Worm (Caenorhabditis elegans) whole organism, L1 larva: ENCODE measurements around the gene C31C9.7.

Experiments used
- C34B4.2 ChIP-seq: sonication (generic microtip); optimal IDR thresholded peaks from 2 replicates; lab custom pipeline; 2017; ENCODE audit warnings: mild to moderate bottlenecking, missing genetic modification characterization, missing compliant biosample characterization
- Y116A8C.19 ChIP-seq: sonication (generic microtip); optimal IDR thresholded peaks from 2 replicates; lab custom pipeline; 2016; ENCODE audit warnings: missing compliant biosample characterization, missing genetic modification characterization, borderline replicate concordance
- aly-2 ChIP-seq: fragments of 150-350 bp; optimal IDR thresholded peaks from 2 replicates; lab custom pipeline; 2014; ENCODE audit warnings: missing biosample characterization, missing genetic modification characterization
- blmp-1 ChIP-seq: fragments of 150-350 bp; optimal IDR thresholded peaks from 2 replicates; lab custom pipeline; 2014; ENCODE audit warnings: missing biosample characterization, missing genetic modification characterization
- ceh-82 ChIP-seq, 3 experiments: fragments of 150-350 bp in 1 of 3; sonication (generic microtip) in 2 of 3; optimal IDR thresholded peaks; 2 replicates each; lab custom pipeline; 2014 to 2017; ENCODE audit warnings: missing biosample characterization in 3 of 3, missing genetic modification characterization in 3 of 3
- ceh-88 ChIP-seq: fragments of 200-800 bp; sonication (Bioruptor generic); IDR thresholded peaks from 2 replicates; pipeline ENCODE4 v1.3.6; 2022; ENCODE audit warnings: missing genetic modification characterization, missing compliant biosample characterization
- ces-1 ChIP-seq: fragments of 150-350 bp; optimal IDR thresholded peaks from 2 replicates; lab custom pipeline; 2014; ENCODE audit warnings: missing biosample characterization, missing genetic modification reagents, missing genetic modification characterization
- dsc-1 ChIP-seq: sonication (generic microtip); optimal IDR thresholded peaks from 2 replicates; lab custom pipeline; 2016; ENCODE audit warnings: mild to moderate bottlenecking, missing genetic modification characterization, missing compliant biosample characterization
- egl-27 ChIP-seq, 2 experiments: fragments of 150-350 bp in 1 of 2; sonication (generic microtip); optimal IDR thresholded peaks; 3 replicates each; lab custom pipeline; 2017 to 2018; ENCODE audit warnings: missing biosample characterization in 2 of 2, missing genetic modification characterization in 2 of 2, missing genetic modification reagents in 2 of 2
- elt-3 ChIP-seq, 6 experiments: fragments of 150-350 bp in 1 of 6; sonication (generic microtip); optimal IDR thresholded peaks; 2 replicates each; lab custom pipeline; 2017 to 2018; ENCODE audit warnings: missing biosample characterization in 6 of 6, missing genetic modification characterization in 6 of 6, inconsistent platforms in 1 of 6
- ets-5 ChIP-seq: fragments of 200-800 bp; sonication (Bioruptor generic); IDR thresholded peaks from 2 replicates; pipeline ENCODE4 v1.3.6; 2022; ENCODE audit warnings: missing genetic modification characterization, missing compliant biosample characterization
- hpl-2 ChIP-seq: fragments of 150-350 bp; optimal IDR thresholded peaks from 2 replicates; lab custom pipeline; 2014; ENCODE audit warnings: missing biosample characterization, missing genetic modification reagents, missing genetic modification characterization
- lin-14 ChIP-seq: fragments of 200-800 bp; sonication (Bioruptor generic); optimal IDR thresholded peaks from 2 replicates; lab custom pipeline; 2018; ENCODE audit warnings: mild to moderate bottlenecking, missing genetic modification characterization, moderate library complexity, missing compliant biosample characterization
- lin-15B ChIP-seq: fragments of 150-350 bp; sonication (generic microtip); optimal IDR thresholded peaks from 3 replicates; lab custom pipeline; 2014; ENCODE audit warnings: missing biosample characterization, missing genetic modification characterization
- lin-35 ChIP-seq, 2 experiments: fragments of 150-350 bp; optimal IDR thresholded peaks; 2 replicates each; lab custom pipeline; 2014; ENCODE audit warnings: missing biosample characterization in 2 of 2, missing genetic modification characterization in 2 of 2, missing genetic modification reagents in 2 of 2
- lir-3 ChIP-seq: sonication (generic microtip); optimal IDR thresholded peaks from 2 replicates; lab custom pipeline; 2016; ENCODE audit warnings: mild to moderate bottlenecking, missing genetic modification characterization, moderate library complexity, missing compliant biosample characterization; ENCODE audit not compliant: poor library complexity
- mab-9 ChIP-seq: fragments of 200-800 bp; sonication (Bioruptor generic); IDR thresholded peaks from 2 replicates; pipeline ENCODE4 v1.3.6; 2022; ENCODE audit warnings: missing genetic modification reagents, missing genetic modification characterization, missing compliant biosample characterization
- mdl-1 ChIP-seq, 2 experiments: fragments of 150-350 bp; optimal IDR thresholded peaks; 2 replicates each; lab custom pipeline; 2014 to 2017; ENCODE audit warnings: missing biosample characterization in 2 of 2, missing genetic modification characterization in 2 of 2, inconsistent platforms in 1 of 2
- mep-1 ChIP-seq: fragments of 150-350 bp; optimal IDR thresholded peaks from 2 replicates; lab custom pipeline; 2014; ENCODE audit warnings: missing biosample characterization, missing genetic modification characterization
- nhr-11 ChIP-seq: fragments of 150-350 bp; optimal IDR thresholded peaks from 2 replicates; lab custom pipeline; 2014; ENCODE audit warnings: missing biosample characterization, missing genetic modification characterization
- nhr-12 ChIP-seq: sonication (generic microtip); optimal IDR thresholded peaks from 2 replicates; lab custom pipeline; 2017; ENCODE audit warnings: missing biosample characterization, missing genetic modification characterization
- nhr-19 ChIP-seq: fragments of 200-800 bp; sonication (Bioruptor generic); conservative IDR thresholded peaks from 2 replicates; pipeline ENCODE4 v1.3.6; 2022; ENCODE audit warnings: missing genetic modification characterization, missing compliant biosample characterization
- nhr-20 ChIP-seq: sonication (generic microtip); optimal IDR thresholded peaks from 2 replicates; lab custom pipeline; 2016; ENCODE audit warnings: mild to moderate bottlenecking, missing genetic modification characterization, missing compliant biosample characterization
- nhr-71 ChIP-seq: sonication (generic microtip); optimal IDR thresholded peaks from 2 replicates; lab custom pipeline; 2016; ENCODE audit warnings: mild to moderate bottlenecking, missing genetic modification characterization, moderate library complexity, missing compliant biosample characterization
- nhr-84 ChIP-seq: sonication (generic microtip); optimal IDR thresholded peaks from 2 replicates; lab custom pipeline; 2017; ENCODE audit warnings: missing biosample characterization, missing genetic modification characterization
- nhr-85 ChIP-seq: sonication (generic microtip); peaks from one replicate; lab custom pipeline; 2016; ENCODE audit warnings: missing genetic modification characterization, inconsistent platforms, missing compliant biosample characterization
- nhr-90 ChIP-seq: sonication (generic microtip); optimal IDR thresholded peaks from 2 replicates; lab custom pipeline; 2016; ENCODE audit warnings: mild to moderate bottlenecking, missing genetic modification characterization, missing compliant biosample characterization; ENCODE audit not compliant: poor library complexity
- pag-3 ChIP-seq: sonication (generic microtip); optimal IDR thresholded peaks from 2 replicates; lab custom pipeline; 2017; ENCODE audit warnings: missing genetic modification characterization, mild to moderate bottlenecking, missing compliant biosample characterization, antibody characterized with exemption, borderline replicate concordance; ENCODE audit not compliant: insufficient read depth
- rnt-1 ChIP-seq: sonication (generic microtip); optimal IDR thresholded peaks from 2 replicates; lab custom pipeline; 2016; ENCODE audit warnings: mild to moderate bottlenecking, missing genetic modification characterization, moderate library complexity, missing compliant biosample characterization
- snu-23 ChIP-seq: sonication (generic microtip); optimal IDR thresholded peaks from 2 replicates; lab custom pipeline; 2016; ENCODE audit warnings: missing genetic modification characterization, missing compliant biosample characterization
- tbx-2 ChIP-seq: sonication (generic microtip); optimal IDR thresholded peaks from 2 replicates; lab custom pipeline; 2016; ENCODE audit warnings: missing genetic modification characterization, missing compliant biosample characterization
- unc-130 ChIP-seq: fragments of 150-350 bp; optimal IDR thresholded peaks from 2 replicates; lab custom pipeline; 2017; ENCODE audit warnings: missing biosample characterization, missing genetic modification characterization, inconsistent platforms
- unc-86 ChIP-seq: sonication (generic microtip); optimal IDR thresholded peaks from 2 replicates; lab custom pipeline; 2016; ENCODE audit warnings: missing genetic modification characterization, missing compliant biosample characterization
- unc-98 ChIP-seq: fragments of 200-800 bp; sonication (Bioruptor generic); IDR thresholded peaks from 2 replicates; pipeline ENCODE4 v1.3.6; 2022; ENCODE audit warnings: missing genetic modification characterization, missing compliant biosample characterization
- zag-1 ChIP-seq: fragments of 150-350 bp; optimal IDR thresholded peaks from 2 replicates; lab custom pipeline; 2014; ENCODE audit warnings: missing biosample characterization, missing genetic modification characterization
- ztf-4 ChIP-seq: fragments of 150-350 bp; optimal IDR thresholded peaks from 2 replicates; lab custom pipeline; 2014; ENCODE audit warnings: missing biosample characterization, missing genetic modification characterization

Gene C31C9.7

DNA sequence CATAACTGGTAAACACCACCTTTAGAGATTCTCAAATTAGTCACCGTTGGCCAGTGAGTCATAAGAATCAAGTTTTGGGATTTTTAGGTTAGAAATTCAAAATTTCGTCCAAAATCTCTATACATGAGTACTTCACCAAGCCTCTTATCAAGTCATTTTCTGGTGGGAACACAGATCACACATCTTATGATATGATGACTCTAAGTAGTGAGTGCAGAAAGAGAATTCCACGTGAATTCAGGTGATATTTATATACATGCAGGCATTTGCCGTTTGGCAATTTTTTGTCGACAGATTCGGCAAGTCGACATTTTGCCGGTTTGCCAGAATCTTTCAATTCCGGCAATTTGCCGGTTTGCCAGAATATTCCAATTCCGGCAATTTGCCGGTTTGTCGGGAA, 3.2 kb downstream of the C31C9.7 start (continued):
- peak; percentile 29 for TF ChIP-seq pag-3 (tag; lab: Kevin White, UChicago)
- peak in 1 of 2 experiments; percentile 15 for TF ChIP-seq lin-35 (GFP tag; optimal IDR thresholded peaks at IDR 0.05; lab: Kevin White, UChicago)
- TF ChIP-seq mep-1, result no peak
- no peak for TF ChIP-seq ztf-4 (tag; lab: Kevin White, UChicago)
- TF ChIP-seq lin-15B (tag; lab: Kevin White, UChicago), result no peak
- TF ChIP-seq dsc-1, result no peak
- TF ChIP-seq Y116A8C.19 (tag; lab: Kevin White, UChicago), result no peak
- no peak for TF ChIP-seq ets-5 (GFP tag; lab: Robert Waterston, UW)
- TF ChIP-seq nhr-11, result no peak
- no peak for TF ChIP-seq egl-27 (tag; optimal IDR thresholded peaks at IDR 0.05; lab: Kevin White, UChicago)
- TF ChIP-seq hpl-2 (GFP tag; lab: Kevin White, UChicago), result no peak
- TF ChIP-seq nhr-12 (tag; lab: Kevin White, UChicago), result no peak

DNA sequence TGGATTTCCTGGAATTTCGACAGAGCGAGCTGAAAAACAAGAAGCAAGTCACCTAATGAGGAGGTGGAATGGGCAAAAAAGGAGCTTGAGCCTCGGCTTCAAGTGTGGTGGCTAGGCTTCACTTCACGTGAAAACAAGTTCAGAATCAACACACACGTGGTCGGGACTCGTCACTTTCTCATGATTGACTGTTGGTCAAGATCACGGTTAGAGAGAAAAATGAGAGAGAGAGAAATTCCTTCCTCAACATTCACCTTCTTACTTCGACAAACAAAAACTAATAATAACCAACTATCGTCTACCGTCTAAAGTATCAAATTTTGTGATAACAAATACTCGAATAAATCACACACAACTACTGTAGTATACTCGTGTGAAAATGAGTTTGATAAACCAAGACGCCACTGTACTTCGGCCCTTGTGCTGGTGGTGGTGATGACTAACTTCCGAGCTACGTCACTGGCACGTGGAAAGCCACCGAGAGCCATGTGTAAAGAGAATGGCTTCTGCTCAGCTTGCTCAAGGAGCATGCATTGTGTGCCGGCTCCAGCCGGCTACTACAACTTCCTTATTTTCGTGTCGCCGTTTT, 4.8 kb downstream of the C31C9.7 start:
- TF ChIP-seq rnt-1 (tag; lab: Kevin White, UChicago) (peak; percentile 2), snu-23 (GFP tag; lab: Kevin White, UChicago) (peak; percentile 42), lin-35 (GFP tag; optimal IDR thresholded peaks at IDR 0.05; lab: Kevin White, UChicago) (peak in 1 of 2 experiments; percentile 26), nhr-19 (GFP tag; lab: Robert Waterston, UW) (0 out of 2 replicates have a peak, but pooled peaks have one; percentile 13), blmp-1 (tag; lab: Kevin White, UChicago) (peak; percentile 83), C34B4.2 (tag; lab: Kevin White, UChicago) (no peak), elt-3 (tag; optimal IDR thresholded peaks at IDR 0.05; lab: Kevin White, UChicago) (peak in 2 of 6 experiments; percentile 27 to 59), nhr-71 (tag; lab: Kevin White, UChicago) (peak; percentile 72), nhr-20 (peak; percentile 42), unc-86 (no peak), dsc-1 (no peak), unc-130 (tag; lab: Kevin White, UChicago) (peak; percentile 10), zag-1 (tag; lab: Kevin White, UChicago) (no peak), lin-14 (peak; percentile 46), ceh-88 (GFP tag; lab: Robert Waterston, UW) (no peak), nhr-90 (tag; lab: Kevin White, UChicago) (peak; percentile 33), nhr-85 (tag; lab: Kevin White, UChicago) (peak; percentile 78), mdl-1 (tag; optimal IDR thresholded peaks at IDR 0.05; lab: Kevin White, UChicago) (peak in 1 of 2 experiments; percentile 45), ces-1 (GFP tag; lab: Kevin White, UChicago) (no peak)

DNA sequence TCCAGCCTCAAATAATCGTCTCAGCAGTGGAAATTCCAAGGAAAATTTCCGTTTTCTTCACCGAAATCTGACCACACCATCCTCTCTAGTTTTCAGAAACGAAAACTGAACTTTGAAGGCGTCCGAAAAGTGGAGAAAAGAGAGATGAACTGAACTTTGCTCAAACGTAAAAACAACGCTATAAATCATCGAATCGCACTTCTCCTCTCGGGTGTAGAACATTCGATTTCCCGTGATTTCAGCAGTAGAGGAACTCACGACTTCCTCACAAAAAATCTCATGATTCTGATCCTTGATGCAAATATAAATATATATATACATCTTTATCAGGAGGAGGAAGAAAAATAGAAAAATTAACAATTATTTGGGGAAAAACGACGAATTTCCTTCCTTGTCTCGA, 6.3 kb downstream of the C31C9.7 start:
- TF ChIP-seq nhr-90 (tag; lab: Kevin White, UChicago) (peak; percentile 10), nhr-84 (tag; lab: Kevin White, UChicago) (no peak), aly-2 (tag; lab: Kevin White, UChicago) (no peak), ceh-82 (tag; optimal IDR thresholded peaks at IDR 0.05; lab: Kevin White, UChicago) (no peak), elt-3 (tag; optimal IDR thresholded peaks at IDR 0.05; lab: Kevin White, UChicago) (peak in 1 of 6 experiments; percentile 40), Y116A8C.19 (tag; lab: Kevin White, UChicago) (no peak), nhr-71 (tag; lab: Kevin White, UChicago) (peak; percentile 54), mab-9 (GFP tag; lab: Robert Waterston, UW) (no peak), tbx-2 (no peak), nhr-19 (GFP tag; lab: Robert Waterston, UW) (peak; percentile 25), unc-130 (tag; lab: Kevin White, UChicago) (peak; percentile 42), lin-35 (GFP tag; optimal IDR thresholded peaks at IDR 0.05; lab: Kevin White, UChicago) (peak in 1 of 2 experiments; percentile 33), nhr-20 (peak; percentile 6), egl-27 (tag; optimal IDR thresholded peaks at IDR 0.05; lab: Kevin White, UChicago) (no peak), nhr-85 (tag; lab: Kevin White, UChicago) (peak; percentile 66), mdl-1 (tag; optimal IDR thresholded peaks at IDR 0.05; lab: Kevin White, UChicago) (peak in 1 of 2 experiments; percentile 12), lir-3 (tag; lab: Kevin White, UChicago) (no peak), unc-98 (GFP tag; lab: Robert Waterston, UW) (no peak)
